Worm (Caenorhabditis elegans) whole organism, L2 larva: ENCODE results near the gene C49A9.4.

Source experiments
- F13H6.1 ChIP-seq: sonication (generic microtip); optimal IDR thresholded peaks from 2 replicates; lab custom pipeline; 2016; ENCODE audit warnings: missing genetic modification characterization, missing compliant biosample characterization
- R02D3.7 ChIP-seq: fragments of 150-350 bp; optimal IDR thresholded peaks from 2 replicates; lab custom pipeline; 2014; ENCODE audit warnings: missing biosample characterization, missing genetic modification characterization
- Y55F3AM.14 ChIP-seq: fragments of 200-800 bp; sonication (Bioruptor generic); optimal IDR thresholded peaks from 2 replicates; lab custom pipeline; 2018; ENCODE audit warnings: mild to moderate bottlenecking, missing genetic modification characterization, missing compliant biosample characterization
- ZK546.5 ChIP-seq: sonication (generic microtip); optimal IDR thresholded peaks from 2 replicates; lab custom pipeline; 2017; ENCODE audit warnings: missing biosample characterization, missing genetic modification characterization
- aly-2 ChIP-seq: fragments of 150-350 bp; optimal IDR thresholded peaks from 2 replicates; lab custom pipeline; 2014; ENCODE audit warnings: missing biosample characterization, missing genetic modification characterization
- blmp-1 ChIP-seq: sonication (generic microtip); optimal IDR thresholded peaks from 2 replicates; lab custom pipeline; 2017; ENCODE audit warnings: missing genetic modification characterization, mild to moderate bottlenecking, missing compliant biosample characterization, antibody characterized with exemption, moderate library complexity; ENCODE audit not compliant: insufficient read depth
- ceh-16 ChIP-seq: fragments of 150-350 bp; optimal IDR thresholded peaks from 2 replicates; lab custom pipeline; 2014; ENCODE audit warnings: missing biosample characterization, missing genetic modification characterization
- ceh-82 ChIP-seq: fragments of 150-350 bp; optimal IDR thresholded peaks from 2 replicates; lab custom pipeline; 2014; ENCODE audit warnings: missing biosample characterization, missing genetic modification characterization
- dmd-4 ChIP-seq: sonication (generic microtip); optimal IDR thresholded peaks from 2 replicates; lab custom pipeline; 2017; ENCODE audit warnings: missing biosample characterization, missing genetic modification characterization
- elt-1 ChIP-seq: fragments of 150-350 bp; optimal IDR thresholded peaks from 2 replicates; lab custom pipeline; 2014; ENCODE audit warnings: missing biosample characterization, missing genetic modification characterization
- elt-3 ChIP-seq: sonication (generic microtip); optimal IDR thresholded peaks from 2 replicates; lab custom pipeline; 2017; ENCODE audit warnings: missing biosample characterization, missing genetic modification characterization
- fos-1 ChIP-seq: fragments of 150-350 bp; optimal IDR thresholded peaks from 2 replicates; lab custom pipeline; 2014; ENCODE audit warnings: missing biosample characterization, missing genetic modification characterization
- gmeb-1 ChIP-seq: fragments of 150-350 bp; optimal IDR thresholded peaks from 2 replicates; lab custom pipeline; 2014; ENCODE audit warnings: missing biosample characterization, missing genetic modification characterization
- lin-11 ChIP-seq: fragments of 150-350 bp; sonication (generic microtip); optimal IDR thresholded peaks from 2 replicates; lab custom pipeline; 2014; ENCODE audit warnings: missing biosample characterization, missing genetic modification characterization, inconsistent platforms, mixed read lengths
- lin-13 ChIP-seq: fragments of 150-350 bp; optimal IDR thresholded peaks from 2 replicates; lab custom pipeline; 2014; ENCODE audit warnings: missing biosample characterization, missing genetic modification reagents, missing genetic modification characterization
- lin-39 ChIP-seq: fragments of 150-350 bp; optimal IDR thresholded peaks from 2 replicates; lab custom pipeline; 2014; ENCODE audit warnings: missing biosample characterization, missing genetic modification reagents, missing genetic modification characterization
- lsy-2 ChIP-seq, 2 experiments: fragments of 150-350 bp in 1 of 2; sonication (generic microtip) in 1 of 2; optimal IDR thresholded peaks; 2 replicates each; lab custom pipeline; 2014 to 2017; ENCODE audit warnings: missing biosample characterization in 2 of 2, missing genetic modification characterization in 2 of 2
- mbf-1 ChIP-seq: sonication (generic microtip); optimal IDR thresholded peaks from 2 replicates; lab custom pipeline; 2017; ENCODE audit warnings: missing biosample characterization, missing genetic modification characterization
- mdl-1 ChIP-seq, 2 experiments: fragments of 150-350 bp in 1 of 2; sonication (generic microtip) in 1 of 2; optimal IDR thresholded peaks; 2 replicates each; lab custom pipeline; 2017; ENCODE audit warnings: missing biosample characterization in 2 of 2, missing genetic modification characterization in 2 of 2
- nhr-10 ChIP-seq: sonication (generic microtip); optimal IDR thresholded peaks from 2 replicates; lab custom pipeline; 2017; ENCODE audit warnings: missing biosample characterization, missing genetic modification characterization
- nhr-11 ChIP-seq: fragments of 150-350 bp; optimal IDR thresholded peaks from 2 replicates; lab custom pipeline; 2014; ENCODE audit warnings: missing biosample characterization, missing genetic modification characterization
- nhr-12 ChIP-seq: fragments of 150-350 bp; optimal IDR thresholded peaks from 2 replicates; lab custom pipeline; 2014; ENCODE audit warnings: missing biosample characterization, missing genetic modification characterization
- nhr-129 ChIP-seq: fragments of 150-350 bp; optimal IDR thresholded peaks from 2 replicates; lab custom pipeline; 2014; ENCODE audit warnings: missing biosample characterization, missing genetic modification characterization
- nhr-21 ChIP-seq: fragments of 150-350 bp; optimal IDR thresholded peaks from 2 replicates; lab custom pipeline; 2014; ENCODE audit warnings: missing biosample characterization, missing genetic modification characterization
- nhr-23 ChIP-seq: fragments of 150-350 bp; optimal IDR thresholded peaks from 2 replicates; lab custom pipeline; 2014; ENCODE audit warnings: missing biosample characterization, missing genetic modification reagents, missing genetic modification characterization
- nhr-237 ChIP-seq: fragments of 150-350 bp; optimal IDR thresholded peaks from 2 replicates; lab custom pipeline; 2014; ENCODE audit warnings: missing biosample characterization, missing genetic modification characterization
- nhr-6 ChIP-seq: fragments of 150-350 bp; optimal IDR thresholded peaks from 2 replicates; lab custom pipeline; 2014; ENCODE audit warnings: missing biosample characterization, missing genetic modification characterization
- nhr-77 ChIP-seq: fragments of 150-350 bp; optimal IDR thresholded peaks from 2 replicates; lab custom pipeline; 2014; ENCODE audit warnings: missing biosample characterization, missing genetic modification characterization
- sem-4 ChIP-seq: fragments of 150-350 bp; optimal IDR thresholded peaks from 2 replicates; lab custom pipeline; 2014; ENCODE audit warnings: missing biosample characterization, missing genetic modification reagents, missing genetic modification characterization
- skn-1 ChIP-seq: sonication (generic microtip); optimal IDR thresholded peaks from 2 replicates; lab custom pipeline; 2017; ENCODE audit warnings: missing biosample characterization, missing genetic modification characterization
- sma-3 ChIP-seq: sonication (generic microtip); optimal IDR thresholded peaks from 2 replicates; lab custom pipeline; 2016; ENCODE audit warnings: missing genetic modification reagents, missing genetic modification characterization, missing compliant biosample characterization
- sma-9 ChIP-seq, 2 experiments: fragments of 150-350 bp in 1 of 2; sonication (generic microtip) in 1 of 2; optimal IDR thresholded peaks; 2 replicates each; lab custom pipeline; 2014 to 2016; ENCODE audit warnings: missing genetic modification characterization in 2 of 2, mild to moderate bottlenecking in 1 of 2, missing biosample characterization in 1 of 2, missing compliant biosample characterization in 1 of 2, missing genetic modification reagents in 1 of 2, moderate library complexity in 1 of 2
- unc-55 ChIP-seq: fragments of 150-350 bp; sonication (generic microtip); optimal IDR thresholded peaks from 3 replicates; lab custom pipeline; 2014; ENCODE audit warnings: missing biosample characterization, missing genetic modification reagents, missing genetic modification characterization
- unc-62 ChIP-seq: fragments of 150-350 bp; optimal IDR thresholded peaks from 2 replicates; lab custom pipeline; 2014; ENCODE audit warnings: missing biosample characterization, missing genetic modification reagents, missing genetic modification characterization
- ztf-11 ChIP-seq: sonication (generic microtip); optimal IDR thresholded peaks from 2 replicates; lab custom pipeline; 2017; ENCODE audit warnings: missing biosample characterization, missing genetic modification characterization
- ztf-4 ChIP-seq: fragments of 150-350 bp; optimal IDR thresholded peaks from 2 replicates; lab custom pipeline; 2014; ENCODE audit warnings: missing biosample characterization, missing genetic modification characterization

The C49A9.4 gene

DNA sequence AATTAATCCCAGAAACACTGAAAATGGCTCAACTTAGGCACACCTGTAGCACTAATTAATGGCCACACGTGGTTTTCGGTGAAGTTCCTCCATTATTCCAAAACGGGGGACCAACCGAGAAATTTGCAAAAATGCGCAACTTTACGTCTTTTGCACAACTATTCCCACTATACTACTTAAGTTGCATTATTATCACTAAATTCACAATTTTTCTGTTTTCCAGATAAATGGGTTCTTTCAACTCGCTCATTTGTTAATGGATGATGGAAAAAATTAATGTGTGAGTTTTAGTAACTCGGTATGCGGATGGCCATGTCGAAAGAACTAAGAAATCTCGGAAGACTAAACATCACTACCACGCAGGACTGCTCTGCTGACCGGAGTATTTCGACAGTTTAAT lies 35.1 kb downstream of the C49A9.4 start, which contains the start of gene T13A10.64:
Gene T13A10.64, plus strand, starts transcription at position 301 of the 400 bp plus-strand sequence.
- TF ChIP-seq lin-13 (GFP tag; lab: Kevin White, UChicago), result no peak
- TF ChIP-seq ztf-11 (tag; lab: Kevin White, UChicago), result no peak
- TF ChIP-seq nhr-77, result no peak
- TF ChIP-seq nhr-23 (tag; lab: Kevin White, UChicago), result no peak
- no peak for TF ChIP-seq sma-3 (GFP tag; lab: Kevin White, UChicago)
- no peak for TF ChIP-seq aly-2 (tag; lab: Kevin White, UChicago)
- no peak for TF ChIP-seq unc-55 (GFP tag; lab: Kevin White, UChicago)
- TF ChIP-seq elt-1, result no peak
- no peak for TF ChIP-seq blmp-1 (tag; lab: Kevin White, UChicago)
- TF ChIP-seq sma-9 (GFP tag; optimal IDR thresholded peaks at IDR 0.05; lab: Kevin White, UChicago), result no peak
- no peak for TF ChIP-seq sma-9 (tag; optimal IDR thresholded peaks at IDR 0.05; lab: Kevin White, UChicago)
- TF ChIP-seq lin-39 (tag; lab: Kevin White, UChicago), result no peak
- TF ChIP-seq mdl-1 (tag; optimal IDR thresholded peaks at IDR 0.05; lab: Kevin White, UChicago), result no peak
- TF ChIP-seq skn-1, result no peak
- no peak for TF ChIP-seq nhr-21 (tag; lab: Kevin White, UChicago)

DNA sequence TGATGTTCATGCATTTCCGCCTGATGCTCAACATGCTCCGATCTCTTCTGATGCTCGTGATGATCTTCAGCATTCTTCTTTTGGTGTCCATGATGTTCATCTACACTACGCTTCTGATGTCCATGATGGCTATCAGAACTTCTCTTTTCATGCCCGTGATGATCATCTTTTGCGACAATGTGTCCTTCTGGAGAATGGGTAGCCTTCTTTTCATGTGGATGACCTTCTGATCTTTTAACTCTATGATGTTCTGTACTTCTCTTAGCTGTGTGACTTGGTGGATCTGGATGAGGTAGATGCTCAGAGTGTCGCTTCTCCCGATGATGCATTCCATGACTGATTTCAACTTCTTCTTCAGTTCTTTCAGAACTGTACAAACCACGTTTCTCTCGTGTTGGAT lies 39.5 kb downstream of the C49A9.4 start:
- TF ChIP-seq blmp-1 (tag; lab: Kevin White, UChicago) (no peak), sma-3 (GFP tag; lab: Kevin White, UChicago) (no peak), nhr-6 (tag; lab: Kevin White, UChicago) (no peak), nhr-237 (tag; lab: Kevin White, UChicago) (no peak), R02D3.7 (tag; lab: Kevin White, UChicago) (no peak), mdl-1 (tag; optimal IDR thresholded peaks at IDR 0.05; lab: Kevin White, UChicago) (no peak), F13H6.1 (no peak)

DNA sequence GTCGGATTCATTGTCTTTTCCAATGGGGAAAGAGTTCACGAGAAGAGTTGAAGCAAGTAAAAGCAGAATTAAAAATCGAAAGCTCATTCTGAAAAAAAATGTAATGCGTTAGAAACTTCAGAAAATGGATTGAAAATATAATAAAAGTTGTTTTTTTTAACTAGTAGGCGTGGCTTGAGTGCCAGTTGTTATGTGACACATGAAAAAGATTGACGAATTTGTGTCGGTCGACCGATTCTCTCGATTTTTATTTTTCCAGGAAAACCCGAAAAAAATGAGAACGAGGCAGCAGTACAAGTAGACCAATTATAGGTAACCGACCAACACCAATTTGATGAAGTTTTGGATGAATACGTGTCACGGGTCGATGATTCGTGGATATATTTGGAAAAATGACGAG lies 40.2 kb downstream of the C49A9.4 start, which contains the start of gene nlp-16:
Gene nlp-16, minus strand, starts transcription at position 101 of the 400 bp plus-strand sequence.
- TF ChIP-seq nhr-12 (tag; lab: Kevin White, UChicago), result no peak
- no peak for TF ChIP-seq fos-1 (tag; lab: Kevin White, UChicago)
- no peak for TF ChIP-seq lin-13 (GFP tag; lab: Kevin White, UChicago)
- no peak for TF ChIP-seq gmeb-1 (tag; lab: Kevin White, UChicago)
- no peak for TF ChIP-seq ceh-16
- TF ChIP-seq lin-39 (tag; lab: Kevin White, UChicago), result no peak
- no peak for TF ChIP-seq ceh-82 (tag; lab: Kevin White, UChicago)
- no peak for TF ChIP-seq lin-11
- no peak for TF ChIP-seq unc-62 (GFP tag; lab: Kevin White, UChicago)
- TF ChIP-seq nhr-11 (tag; lab: Kevin White, UChicago), result no peak
- no peak for TF ChIP-seq nhr-129 (tag; lab: Kevin White, UChicago)
- TF ChIP-seq nhr-21 (tag; lab: Kevin White, UChicago), result no peak
- no peak for TF ChIP-seq lsy-2 (tag; optimal IDR thresholded peaks at IDR 0.05; lab: Kevin White, UChicago)

DNA sequence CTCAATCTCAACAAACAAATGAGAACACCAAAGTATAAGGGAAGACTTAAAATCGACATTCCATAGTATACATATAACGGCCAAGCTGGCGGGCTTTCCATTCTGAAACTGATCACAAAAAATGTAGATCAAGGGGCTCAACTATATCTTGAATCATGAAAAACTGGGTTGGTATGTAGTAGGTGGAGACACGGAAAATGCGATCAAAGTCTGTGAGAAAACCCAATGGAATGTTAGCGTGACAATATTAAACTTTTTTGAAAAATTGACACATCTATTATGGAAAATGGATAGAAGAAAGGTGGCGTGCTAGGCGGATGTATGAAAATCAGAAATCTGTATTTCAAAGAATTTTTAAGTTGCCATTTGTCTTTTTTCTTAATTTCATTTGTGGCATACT lies 43.8 kb downstream of the C49A9.4 start, which contains the start of gene srv-28:
Gene srv-28, minus strand, starts transcription at position 101 of the 400 bp plus-strand sequence.
- TF ChIP-seq mdl-1 (tag; optimal IDR thresholded peaks at IDR 0.05; lab: Kevin White, UChicago) (no peak), sem-4 (tag; lab: Kevin White, UChicago) (no peak), fos-1 (tag; lab: Kevin White, UChicago) (no peak), nhr-237 (tag; lab: Kevin White, UChicago) (no peak), nhr-10 (no peak), nhr-23 (tag; lab: Kevin White, UChicago) (no peak)

ce11 chrIV:6266499-6266898 lies 47.0 kb downstream of the C49A9.4 start, which contains the start of gene srv-29:
Gene srv-29, minus strand, starts transcription at chrIV:6266599.
- TF ChIP-seq lin-39 (tag; lab: Kevin White, UChicago) (no peak), ZK546.5 (tag; lab: Kevin White, UChicago) (no peak), R02D3.7 (tag; lab: Kevin White, UChicago) (no peak), nhr-10 (no peak), nhr-23 (tag; lab: Kevin White, UChicago) (no peak), ztf-4 (tag; lab: Kevin White, UChicago) (no peak), nhr-129 (tag; lab: Kevin White, UChicago) (no peak), sma-9 (GFP tag; optimal IDR thresholded peaks at IDR 0.05; lab: Kevin White, UChicago) (no peak), sma-9 (tag; optimal IDR thresholded peaks at IDR 0.05; lab: Kevin White, UChicago) (no peak), mbf-1 (tag; lab: Kevin White, UChicago) (no peak), Y55F3AM.14 (GFP tag; lab: Kevin White, UChicago) (no peak), ztf-11 (tag; lab: Kevin White, UChicago) (no peak), dmd-4 (no peak), elt-3 (tag; lab: Kevin White, UChicago) (no peak)
